Worm (Caenorhabditis elegans): Measurements from ENCODE around the gene asp-13.

asp-13 gene

DNA sequence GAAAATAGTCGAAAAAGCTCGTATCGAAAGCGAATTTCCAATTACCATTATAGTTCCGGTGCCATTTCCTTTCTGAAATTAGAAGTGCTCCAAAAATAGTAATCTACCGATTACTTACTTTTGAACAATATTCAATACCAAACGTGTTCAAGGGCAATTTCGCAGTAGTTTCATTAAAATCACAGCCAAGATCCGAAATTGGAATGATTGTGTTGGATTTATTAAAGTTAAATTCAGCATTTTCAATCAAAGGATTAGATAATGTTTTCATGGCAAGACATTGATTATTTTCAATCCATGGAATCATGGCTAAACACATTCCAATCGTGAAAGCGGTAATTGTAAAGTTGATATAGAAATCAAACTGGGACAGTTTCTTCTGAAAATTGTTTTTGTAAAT, 10.2 kb downstream of the asp-13 start:
- TF ChIP-seq Y95B8A.8 (GFP tag; IDR thresholded peaks at IDR 0.05) (no peak), B0019.2 (GFP tag; conservative IDR thresholded peaks at IDR 0.05) (no peak), ekl-4 (GFP tag; IDR thresholded peaks at IDR 0.05) (no peak), rpc-1 (optimal IDR thresholded peaks at IDR 0.05) (no peak), rpc-1 (tag; optimal IDR thresholded peaks at IDR 0.05) (no peak), sea-2 (GFP tag; IDR thresholded peaks at IDR 0.05) (no peak), nhr-27 (tag; optimal IDR thresholded peaks at IDR 0.05) (no peak)

DNA sequence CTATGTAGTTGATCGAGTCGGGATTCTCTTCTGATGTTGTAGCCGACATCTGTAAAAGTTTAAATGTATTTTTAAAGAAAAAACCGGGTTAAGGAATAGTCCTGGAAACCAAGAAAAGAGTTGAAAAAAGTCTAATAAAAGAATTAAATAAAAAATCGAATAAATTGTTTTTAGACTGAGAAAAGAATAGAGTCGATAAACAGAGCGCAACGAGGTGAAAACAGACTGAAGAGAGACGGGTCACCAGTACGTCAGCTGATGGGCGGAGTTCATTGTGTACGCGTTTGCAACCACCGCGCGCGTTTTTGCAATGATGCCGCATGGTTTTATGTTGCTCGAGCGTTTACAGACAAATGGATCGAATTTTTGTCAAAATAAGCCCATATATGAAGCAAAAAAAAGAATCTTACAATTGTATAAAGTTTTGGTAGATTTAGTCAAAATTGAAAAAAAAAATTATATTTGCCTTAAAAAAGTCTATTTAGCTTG, 11.7 kb downstream of the asp-13 start, which contains the start of gene atg-18:
Gene atg-18 (minus strand): TSS at position 51 of the 489 bp plus-strand sequence.
- no peak for TF ChIP-seq tbp1 (GFP tag; optimal IDR thresholded peaks at IDR 0.05)
- TF ChIP-seq hlh-12 (tag; optimal IDR thresholded peaks at IDR 0.05): no peak
- TF ChIP-seq nhr-120 (GFP tag; IDR thresholded peaks at IDR 0.05): no peak
- no peak for TF ChIP-seq egl-18 (GFP tag; IDR thresholded peaks at IDR 0.05)
- TF ChIP-seq egrh-3 (GFP tag; IDR thresholded peaks at IDR 0.05): no peak
- TF ChIP-seq ztf-25 (GFP tag; IDR thresholded peaks at IDR 0.05): 0 out of 2 replicates have a peak, but pooled peaks have one; percentile 9
- peak; percentile 41 for TF ChIP-seq ztf-18 (tag; optimal IDR thresholded peaks at IDR 0.05)
- 0 out of 2 replicates have a peak, but pooled peaks have one; percentile 52 for TF ChIP-seq Y67H2A.10 (GFP tag; conservative IDR thresholded peaks at IDR 0.05)
- no peak for TF ChIP-seq ztf-6 (GFP tag; IDR thresholded peaks at IDR 0.05)
- TF ChIP-seq sptf-2 (GFP tag; optimal IDR thresholded peaks at IDR 0.05): no peak
- TF ChIP-seq atf-7 (tag; optimal IDR thresholded peaks at IDR 0.05): no peak
- TF ChIP-seq attf-6 (GFP tag; IDR thresholded peaks at IDR 0.05): no peak
- no peak for TF ChIP-seq ztf-22 (GFP tag; optimal IDR thresholded peaks at IDR 0.05)
- TF ChIP-seq lir-1 (GFP tag; conservative IDR thresholded peaks at IDR 0.05): 0 out of 2 replicates have a peak, but pooled peaks have one; percentile 16
- peak; percentile 63 for TF ChIP-seq F23B12.7 (tag; optimal IDR thresholded peaks at IDR 0.05; ENCODE audit: insufficient read depth)
- no peak for TF ChIP-seq lin-40 (tag; optimal IDR thresholded peaks at IDR 0.05)
- TF ChIP-seq lin-26 (GFP tag; IDR thresholded peaks at IDR 0.05): no peak
- TF ChIP-seq let-526 (GFP tag; IDR thresholded peaks at IDR 0.05): no peak
- TF ChIP-seq aptf-3 (GFP tag; IDR thresholded peaks at IDR 0.05): no peak
- no peak for TF ChIP-seq Y95B8A.8 (GFP tag; IDR thresholded peaks at IDR 0.05)
- TF ChIP-seq ccch-3 (GFP tag; optimal IDR thresholded peaks at IDR 0.05): no peak
- 0 out of 2 replicates have a peak, but pooled peaks have one; percentile 15 for TF ChIP-seq cebp-1 (GFP tag; IDR thresholded peaks at IDR 0.05)
- no peak for TF ChIP-seq cebp-1 (tag; optimal IDR thresholded peaks at IDR 0.05)
- TF ChIP-seq ZK185.1 (tag; optimal IDR thresholded peaks at IDR 0.05; ENCODE audit: poor library complexity, severe bottlenecking): peak; percentile 11
- peak; percentile 56 for TF ChIP-seq K12H6.12 (tag; optimal IDR thresholded peaks at IDR 0.05)
- TF ChIP-seq nhr-80 (tag; optimal IDR thresholded peaks at IDR 0.05): peak; percentile 82
- peak; percentile 68 for TF ChIP-seq pbrm-1 (GFP tag; IDR thresholded peaks at IDR 0.05)
- TF ChIP-seq madf-8 (GFP tag; conservative IDR thresholded peaks at IDR 0.05): no peak
- peak; percentile 31 for TF ChIP-seq rpc-1 (optimal IDR thresholded peaks at IDR 0.05)
- TF ChIP-seq rpc-1 (tag; optimal IDR thresholded peaks at IDR 0.05): no peak
- no peak for TF ChIP-seq nhr-179 (tag; optimal IDR thresholded peaks at IDR 0.05)
- TF ChIP-seq nfya-1 (tag; optimal IDR thresholded peaks at IDR 0.05; ENCODE audit: borderline replicate concordance, insufficient read depth): no peak
- peak; percentile 49 for TF ChIP-seq attf-5 (GFP tag; optimal IDR thresholded peaks at IDR 0.05)
- TF ChIP-seq D2030.7 (GFP tag; IDR thresholded peaks at IDR 0.05): no peak
- no peak for TF ChIP-seq snpc-4 (GFP tag; optimal IDR thresholded peaks at IDR 0.05)
- peak in 1 of 4 experiments; percentile 26 for TF ChIP-seq snpc-4 (tag; optimal IDR thresholded peaks at IDR 0.05)
- peak; percentile 78 for TF ChIP-seq madf-10 (tag; optimal IDR thresholded peaks at IDR 0.05)
- no peak for TF ChIP-seq ekl-4 (GFP tag; IDR thresholded peaks at IDR 0.05)
- no peak for TF ChIP-seq madf-3 (GFP tag; IDR thresholded peaks at IDR 0.05)
- peak; percentile 26 for TF ChIP-seq pha-4 (tag; optimal IDR thresholded peaks at IDR 0.05)
- TF ChIP-seq Y79H2A.3 (GFP tag; conservative IDR thresholded peaks at IDR 0.05): no peak
- no peak for TF ChIP-seq F39B2.1 (GFP tag; IDR thresholded peaks at IDR 0.05)
- no peak for TF ChIP-seq nhr-27 (tag; optimal IDR thresholded peaks at IDR 0.05)
- TF ChIP-seq nfyb-1 (GFP tag; IDR thresholded peaks at IDR 0.05): peak; percentile 66; the same call in 1 of the 2 replicates
- no peak for TF ChIP-seq somi-1 (GFP tag; optimal IDR thresholded peaks at IDR 0.05)

All from whole organism, young adult.